Worm (Caenorhabditis elegans) whole organism, L3 larva: ENCODE data around the gene F13D12.10.

Source experiments
- R02D3.7 ChIP-seq: fragments of 150-350 bp; optimal IDR thresholded peaks from 2 replicates; lab custom pipeline; 2014; ENCODE audit warnings: missing biosample characterization, missing genetic modification characterization
- aly-2 ChIP-seq: fragments of 150-350 bp; optimal IDR thresholded peaks from 2 replicates; lab custom pipeline; 2014; ENCODE audit warnings: missing biosample characterization, missing genetic modification characterization
- ama-1 ChIP-seq: fragments of 150-350 bp; optimal IDR thresholded peaks from 2 replicates; lab custom pipeline; 2018
- ceh-16 ChIP-seq: sonication (generic microtip); optimal IDR thresholded peaks from 2 replicates; lab custom pipeline; 2017; ENCODE audit warnings: missing biosample characterization, missing genetic modification characterization
- ceh-28 ChIP-seq: fragments of 150-350 bp; optimal IDR thresholded peaks from 2 replicates; lab custom pipeline; 2014; ENCODE audit warnings: missing biosample characterization, missing genetic modification reagents, missing genetic modification characterization
- ceh-82 ChIP-seq: fragments of 150-350 bp; optimal IDR thresholded peaks from 2 replicates; lab custom pipeline; 2014; ENCODE audit warnings: missing biosample characterization, missing genetic modification characterization
- ceh-9 ChIP-seq: sonication (generic microtip); optimal IDR thresholded peaks from 2 replicates; lab custom pipeline; 2018; ENCODE audit warnings: missing biosample characterization, missing genetic modification characterization
- egl-5 ChIP-seq: fragments of 150-350 bp; optimal IDR thresholded peaks from 2 replicates; lab custom pipeline; 2017; ENCODE audit warnings: missing biosample characterization, missing genetic modification reagents, missing genetic modification characterization, inconsistent platforms
- elt-3 ChIP-seq, 3 experiments: fragments of 150-350 bp in 1 of 3; sonication (generic microtip) in 2 of 3; optimal IDR thresholded peaks; 2 replicates in 2 of 3; 4 replicates in 1 of 3; lab custom pipeline; 2014 to 2017; ENCODE audit warnings: missing biosample characterization in 3 of 3, missing genetic modification characterization in 3 of 3
- eor-1 ChIP-seq, 2 experiments: fragments of 150-350 bp; optimal IDR thresholded peaks; 2 replicates each; lab custom pipeline; 2014 to 2018; ENCODE audit warnings: missing biosample characterization in 2 of 2, missing genetic modification characterization in 2 of 2
- fkh-10 ChIP-seq: sonication (generic microtip); optimal IDR thresholded peaks from 2 replicates; lab custom pipeline; 2017; ENCODE audit warnings: missing biosample characterization, missing genetic modification reagents, missing genetic modification characterization
- fkh-2 ChIP-seq: fragments of 150-350 bp; optimal IDR thresholded peaks from 2 replicates; lab custom pipeline; 2014; ENCODE audit warnings: missing biosample characterization, missing genetic modification reagents, missing genetic modification characterization
- fos-1 ChIP-seq: fragments of 150-350 bp; optimal IDR thresholded peaks from 2 replicates; lab custom pipeline; 2014; ENCODE audit warnings: missing biosample characterization, missing genetic modification characterization
- hmg-11 ChIP-seq: sonication (generic microtip); optimal IDR thresholded peaks from 2 replicates; lab custom pipeline; 2016; ENCODE audit warnings: missing genetic modification characterization, missing compliant biosample characterization
- jun-1 ChIP-seq: fragments of 150-350 bp; optimal IDR thresholded peaks from 2 replicates; lab custom pipeline; 2014; ENCODE audit warnings: missing biosample characterization, missing genetic modification reagents, missing genetic modification characterization
- lin-15B ChIP-seq: fragments of 150-350 bp; optimal IDR thresholded peaks from 2 replicates; lab custom pipeline; 2014; ENCODE audit warnings: missing biosample characterization, missing genetic modification characterization
- lsy-12 ChIP-seq: sonication (generic microtip); optimal IDR thresholded peaks from 2 replicates; lab custom pipeline; 2016; ENCODE audit warnings: mild to moderate bottlenecking, missing genetic modification characterization, missing compliant biosample characterization
- mml-1 ChIP-seq: fragments of 150-350 bp; sonication (generic microtip); optimal IDR thresholded peaks from 3 replicates; lab custom pipeline; 2014; ENCODE audit warnings: missing biosample characterization, missing genetic modification characterization
- nfya-1 ChIP-seq: sonication (generic microtip); optimal IDR thresholded peaks from 2 replicates; lab custom pipeline; 2017; ENCODE audit warnings: missing genetic modification characterization, mild to moderate bottlenecking, missing compliant biosample characterization, antibody characterized with exemption, moderate library complexity; ENCODE audit not compliant: insufficient read depth
- nhr-11 ChIP-seq: fragments of 150-350 bp; optimal IDR thresholded peaks from 2 replicates; lab custom pipeline; 2014; ENCODE audit warnings: missing biosample characterization, missing genetic modification characterization
- nhr-23 ChIP-seq: fragments of 150-350 bp; optimal IDR thresholded peaks from 2 replicates; lab custom pipeline; 2014; ENCODE audit warnings: missing biosample characterization, missing genetic modification reagents, missing genetic modification characterization
- nhr-237 ChIP-seq: fragments of 150-350 bp; optimal IDR thresholded peaks from 2 replicates; lab custom pipeline; 2014; ENCODE audit warnings: missing biosample characterization, missing genetic modification characterization
- nhr-28 ChIP-seq: fragments of 150-350 bp; optimal IDR thresholded peaks from 2 replicates; lab custom pipeline; 2014; ENCODE audit warnings: missing biosample characterization, missing genetic modification characterization
- nhr-43 ChIP-seq: sonication (generic microtip); optimal IDR thresholded peaks from 2 replicates; lab custom pipeline; 2016; ENCODE audit warnings: mild to moderate bottlenecking, missing genetic modification characterization, missing compliant biosample characterization; ENCODE audit not compliant: poor library complexity, severe bottlenecking
- nhr-67 ChIP-seq: fragments of 150-350 bp; optimal IDR thresholded peaks from 2 replicates; lab custom pipeline; 2014; ENCODE audit warnings: missing biosample characterization, missing genetic modification characterization
- nhr-76 ChIP-seq: fragments of 150-350 bp; sonication (generic microtip); optimal IDR thresholded peaks from 5 replicates; lab custom pipeline; 2014; ENCODE audit warnings: missing biosample characterization, missing genetic modification characterization
- nhr-77 ChIP-seq: fragments of 150-350 bp; optimal IDR thresholded peaks from 2 replicates; lab custom pipeline; 2014; ENCODE audit warnings: missing biosample characterization, missing genetic modification characterization
- pha-4 ChIP-seq: fragments of 150-350 bp; optimal IDR thresholded peaks from 2 replicates; lab custom pipeline; 2014; ENCODE audit warnings: missing biosample characterization, missing genetic modification reagents, missing genetic modification characterization
- pqm-1 ChIP-seq: fragments of 150-350 bp; optimal IDR thresholded peaks from 2 replicates; lab custom pipeline; 2017; ENCODE audit warnings: missing biosample characterization, missing genetic modification characterization, inconsistent platforms
- sea-2 ChIP-seq: fragments of 150-350 bp; sonication (generic microtip); optimal IDR thresholded peaks from 4 replicates; lab custom pipeline; 2014; ENCODE audit warnings: missing biosample characterization, missing genetic modification reagents, missing genetic modification characterization
- snpc-4 ChIP-seq: fragments of 150-350 bp; optimal IDR thresholded peaks from 2 replicates; lab custom pipeline; 2014; ENCODE audit warnings: missing biosample characterization, missing genetic modification characterization
- tbx-2 ChIP-seq: sonication (generic microtip); optimal IDR thresholded peaks from 2 replicates; lab custom pipeline; 2016; ENCODE audit warnings: mild to moderate bottlenecking, missing genetic modification characterization, missing compliant biosample characterization
- unc-62 ChIP-seq: fragments of 150-350 bp; sonication (generic microtip); optimal IDR thresholded peaks from 4 replicates; lab custom pipeline; 2014; ENCODE audit warnings: missing biosample characterization, missing genetic modification reagents, missing genetic modification characterization
- zag-1 ChIP-seq: fragments of 150-350 bp; optimal IDR thresholded peaks from 2 replicates; lab custom pipeline; 2014; ENCODE audit warnings: missing biosample characterization, missing genetic modification characterization
- ztf-4 ChIP-seq: fragments of 150-350 bp; optimal IDR thresholded peaks from 2 replicates; lab custom pipeline; 2014; ENCODE audit warnings: missing biosample characterization, missing genetic modification characterization

Gene F13D12.10

ce11 chrII:11680220-11680619 is 33.4 kb upstream of the F13D12.10 start:
- TF ChIP-seq nfya-1 (tag; lab: Kevin White, UChicago) = no peak
- TF ChIP-seq egl-5 (tag; lab: Kevin White, UChicago) = no peak
- no peak for TF ChIP-seq lsy-12 (tag; lab: Kevin White, UChicago)
- TF ChIP-seq eor-1 (tag; optimal IDR thresholded peaks at IDR 0.05; lab: Kevin White, UChicago) = no peak
- TF ChIP-seq snpc-4 (tag; lab: Kevin White, UChicago) = no peak
- TF ChIP-seq ztf-4 = no peak
- no peak for TF ChIP-seq R02D3.7 (tag; lab: Kevin White, UChicago)
- TF ChIP-seq fkh-10 (GFP tag; lab: Kevin White, UChicago) = no peak
- TF ChIP-seq nhr-28 (tag; lab: Kevin White, UChicago) = no peak
- TF ChIP-seq pqm-1 (tag; lab: Kevin White, UChicago) = no peak
- no peak for TF ChIP-seq aly-2 (tag; lab: Kevin White, UChicago)
- TF ChIP-seq ceh-16 (tag; lab: Kevin White, UChicago) = no peak

DNA sequence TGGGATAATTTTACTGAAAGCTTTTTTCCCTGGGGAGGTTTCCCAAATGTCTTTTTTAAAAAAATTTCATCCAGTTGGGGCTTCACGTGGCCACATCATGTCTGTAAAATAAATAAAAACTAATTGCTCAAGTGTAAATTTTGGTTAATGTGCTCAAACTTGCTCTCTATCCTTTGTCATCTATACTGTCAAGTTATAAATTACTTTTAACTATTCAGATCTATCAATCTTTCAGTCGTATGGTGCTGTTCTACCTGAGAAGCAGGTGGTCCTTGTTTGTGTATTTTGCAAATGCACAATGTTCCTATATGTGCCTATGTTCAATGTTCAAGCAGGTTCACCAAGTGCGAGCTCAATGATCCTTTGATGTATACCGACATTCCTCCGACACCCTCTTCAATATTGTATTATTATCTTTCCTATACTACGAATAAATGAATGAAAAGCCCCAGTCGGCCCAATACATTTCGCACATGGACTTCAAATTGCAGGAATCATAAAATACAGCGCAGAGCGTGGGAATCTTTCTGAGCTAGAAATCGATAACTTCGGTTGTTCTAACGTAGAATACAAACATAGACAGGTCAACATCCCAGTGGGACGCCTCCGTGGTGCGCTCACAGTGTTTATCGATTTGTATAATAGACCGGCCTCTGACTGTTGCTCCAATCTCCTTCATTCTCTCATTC is 32.3 kb upstream of the F13D12.10 start, which contains the start of the genes sfxn-1.4 and C47D12.4:
sfxn-1.4 (minus strand) TSS at position 101 of the 689 bp plus-strand sequence.
C47D12.4 (plus strand) TSS at position 639 of the 689 bp plus-strand sequence.
- no peak for TF ChIP-seq R02D3.7 (tag; lab: Kevin White, UChicago)
- TF ChIP-seq nfya-1 (tag; lab: Kevin White, UChicago) = no peak
- TF ChIP-seq nhr-76 (tag; lab: Kevin White, UChicago) = no peak
- TF ChIP-seq lin-15B = no peak
- TF ChIP-seq, all 47 proteins: peak for 0

ce11 chrII:11685177-11685576 is 28.4 kb upstream of the F13D12.10 start, which contains the start of gene C47D12.5:
Gene C47D12.5 (minus strand): TSS chrII:11685277.
- no peak for TF ChIP-seq ceh-16 (tag; lab: Kevin White, UChicago)
- no peak for TF ChIP-seq nhr-28 (tag; lab: Kevin White, UChicago)
- TF ChIP-seq eor-1 (tag; optimal IDR thresholded peaks at IDR 0.05; lab: Kevin White, UChicago) = no peak
- TF ChIP-seq fkh-2 = no peak
- TF ChIP-seq lsy-12 (tag; lab: Kevin White, UChicago) = no peak
- TF ChIP-seq snpc-4 (tag; lab: Kevin White, UChicago) = no peak
- no peak for TF ChIP-seq elt-3 (tag; optimal IDR thresholded peaks at IDR 0.05; lab: Kevin White, UChicago)
- no peak for TF ChIP-seq hmg-11
- TF ChIP-seq pqm-1 (tag; lab: Kevin White, UChicago) = no peak
- no peak for TF ChIP-seq ceh-9
- TF ChIP-seq lin-15B = no peak
- TF ChIP-seq fos-1 = no peak
- no peak for TF ChIP-seq nfya-1 (tag; lab: Kevin White, UChicago)
- TF ChIP-seq ceh-82 (tag; lab: Kevin White, UChicago) = no peak
- TF ChIP-seq unc-62 (GFP tag; lab: Kevin White, UChicago) = no peak
- no peak for TF ChIP-seq aly-2 (tag; lab: Kevin White, UChicago)
- no peak for TF ChIP-seq nhr-76 (tag; lab: Kevin White, UChicago)
- no peak for TF ChIP-seq nhr-77 (tag; lab: Kevin White, UChicago)
- TF ChIP-seq fkh-10 (GFP tag; lab: Kevin White, UChicago) = no peak

ce11 chrII:11688011-11688410 is 25.6 kb upstream of the F13D12.10 start:
- TF ChIP-seq hmg-11 = peak; percentile 29
- TF ChIP-seq pha-4 (tag; lab: Kevin White, UChicago) = peak; percentile 15
- TF ChIP-seq zag-1 (tag; lab: Kevin White, UChicago) = no peak
- TF ChIP-seq nhr-43 = no peak

ce11 chrII:11688643-11689042 is 25.0 kb upstream of the F13D12.10 start, which contains the start of gene kel-1:
Gene kel-1 (plus strand): TSS chrII:11688943.
- no peak for TF ChIP-seq snpc-4 (tag; lab: Kevin White, UChicago)
- no peak for TF ChIP-seq egl-5 (tag; lab: Kevin White, UChicago)
- no peak for TF ChIP-seq lsy-12 (tag; lab: Kevin White, UChicago)
- TF ChIP-seq sea-2 (GFP tag; lab: Kevin White, UChicago) = no peak
- no peak for TF ChIP-seq hmg-11
- TF ChIP-seq aly-2 (tag; lab: Kevin White, UChicago) = no peak
- TF ChIP-seq pha-4 (tag; lab: Kevin White, UChicago) = no peak
- TF ChIP-seq nhr-237 (tag; lab: Kevin White, UChicago) = no peak
- TF ChIP-seq ama-1 (lab: Kevin White, UChicago) = no peak
- TF ChIP-seq jun-1 (tag; lab: Kevin White, UChicago) = no peak
- TF ChIP-seq mml-1 (tag; lab: Kevin White, UChicago) = no peak
- no peak for TF ChIP-seq tbx-2
- TF ChIP-seq nhr-23 (tag; lab: Kevin White, UChicago) = no peak
- no peak for TF ChIP-seq nhr-67 (tag; lab: Kevin White, UChicago)
- TF ChIP-seq ceh-28 (tag; lab: Kevin White, UChicago) = no peak
- TF ChIP-seq nhr-11 (tag; lab: Kevin White, UChicago) = no peak
- no peak for TF ChIP-seq pqm-1 (tag; lab: Kevin White, UChicago)
- no peak for TF ChIP-seq R02D3.7 (tag; lab: Kevin White, UChicago)
- TF ChIP-seq, all 47 proteins: peak for 0
